Worm (Caenorhabditis elegans): ENCODE results near the gene clec-51.

The clec-51 gene

DNA sequence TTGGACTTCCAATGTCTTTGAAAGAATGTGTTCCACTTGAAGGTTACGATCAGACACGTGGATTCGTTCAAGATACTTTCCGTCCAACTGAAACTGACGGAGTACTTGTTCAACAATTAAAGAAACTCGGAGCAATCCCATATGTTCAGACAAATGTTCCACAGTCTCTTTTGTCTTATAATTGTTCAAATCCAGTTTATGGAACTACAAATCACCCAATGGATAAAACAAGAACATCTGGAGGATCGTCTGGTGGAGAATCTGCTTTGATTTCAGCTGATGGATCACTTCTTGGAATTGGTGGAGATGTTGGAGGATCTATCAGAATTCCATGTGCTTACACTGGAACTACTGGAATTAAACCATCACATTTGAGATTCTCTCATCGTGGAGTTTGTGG, 10.4 kb downstream of the clec-51 start:
- TF ChIP-seq unc-62 (GFP tag; optimal IDR thresholded peaks at IDR 0.05) (no peak), nhr-12 (tag; optimal IDR thresholded peaks at IDR 0.05) (no peak), mdl-1 (tag; optimal IDR thresholded peaks at IDR 0.05) (no peak), mml-1 (tag; optimal IDR thresholded peaks at IDR 0.05) (no peak), skn-1 (tag; optimal IDR thresholded peaks at IDR 0.05) (no peak), ZK546.5 (tag; optimal IDR thresholded peaks at IDR 0.05) (no peak), nhr-28 (tag; optimal IDR thresholded peaks at IDR 0.05) (no peak), jun-1 (tag; optimal IDR thresholded peaks at IDR 0.05) (no peak), nhr-77 (tag; optimal IDR thresholded peaks at IDR 0.05) (no peak), nhr-43 (tag; optimal IDR thresholded peaks at IDR 0.05; ENCODE audit: poor library complexity, severe bottlenecking) (no peak), fkh-2 (tag; optimal IDR thresholded peaks at IDR 0.05) (no peak)

DNA sequence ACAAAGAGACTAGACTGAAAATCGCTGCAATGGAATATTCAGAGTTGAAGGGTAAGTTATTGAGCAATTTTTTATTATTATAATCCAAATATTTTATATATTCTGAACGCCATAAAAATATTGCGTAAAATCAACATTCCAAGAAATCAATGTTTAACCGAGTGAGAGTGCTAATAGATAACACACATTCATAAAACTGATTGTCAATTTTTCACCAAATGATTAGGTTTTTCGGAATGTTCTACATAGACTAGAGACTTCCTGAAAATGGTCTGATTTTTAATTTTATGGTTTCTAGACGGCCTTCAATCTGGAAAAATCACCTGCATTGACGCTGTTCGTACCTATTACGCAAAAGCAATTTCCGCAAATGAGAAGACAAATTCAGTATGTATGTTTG, 10.9 kb downstream of the clec-51 start:
- TF ChIP-seq elt-2 (tag; optimal IDR thresholded peaks at IDR 0.05) (peak; percentile 54), fos-1 (tag; optimal IDR thresholded peaks at IDR 0.05) (no peak), aly-2 (tag; optimal IDR thresholded peaks at IDR 0.05) (no peak), pqm-1 (tag; optimal IDR thresholded peaks at IDR 0.05) (peak; percentile 57), ztf-4 (tag; optimal IDR thresholded peaks at IDR 0.05) (no peak)

DNA sequence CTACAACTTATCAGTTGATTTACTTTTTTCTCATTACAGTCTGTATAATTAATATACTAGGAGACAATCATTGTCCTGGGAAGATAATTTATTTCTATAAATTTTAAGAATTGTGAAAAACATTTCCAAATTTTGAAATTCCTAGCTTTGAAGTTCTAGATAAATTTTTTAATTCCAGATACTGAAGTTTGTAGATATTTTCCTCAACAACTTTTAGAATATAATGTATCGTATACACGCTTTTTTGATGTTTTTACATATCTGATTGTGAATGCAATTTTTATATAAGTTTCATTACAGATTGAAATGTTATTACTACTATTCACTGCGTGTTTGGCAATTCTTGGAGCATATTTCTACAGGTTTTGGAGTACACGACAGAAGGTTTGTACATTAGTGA, 11.5 kb downstream of the clec-51 start, which contains the start of gene faah-2:
Gene faah-2 (plus strand): TSS at position 301 of the 400 bp plus-strand sequence.
- no peak for TF ChIP-seq fos-1 (tag; optimal IDR thresholded peaks at IDR 0.05)
- TF ChIP-seq nhr-77 (tag; optimal IDR thresholded peaks at IDR 0.05), result no peak
- TF ChIP-seq ama-1 (optimal IDR thresholded peaks at IDR 0.05), result no peak
- TF ChIP-seq nhr-12 (tag; optimal IDR thresholded peaks at IDR 0.05), result no peak
- no peak for TF ChIP-seq daf-12 (tag; optimal IDR thresholded peaks at IDR 0.05)
- TF ChIP-seq elt-2 (tag; optimal IDR thresholded peaks at IDR 0.05), result no peak
- TF ChIP-seq sea-2 (GFP tag; optimal IDR thresholded peaks at IDR 0.05), result no peak
- TF ChIP-seq skn-1 (tag; optimal IDR thresholded peaks at IDR 0.05), result no peak
- TF ChIP-seq zag-1 (tag; optimal IDR thresholded peaks at IDR 0.05), result no peak
- TF ChIP-seq nhr-11 (tag; optimal IDR thresholded peaks at IDR 0.05), result no peak
- TF ChIP-seq nhr-76 (tag; optimal IDR thresholded peaks at IDR 0.05), result no peak

DNA sequence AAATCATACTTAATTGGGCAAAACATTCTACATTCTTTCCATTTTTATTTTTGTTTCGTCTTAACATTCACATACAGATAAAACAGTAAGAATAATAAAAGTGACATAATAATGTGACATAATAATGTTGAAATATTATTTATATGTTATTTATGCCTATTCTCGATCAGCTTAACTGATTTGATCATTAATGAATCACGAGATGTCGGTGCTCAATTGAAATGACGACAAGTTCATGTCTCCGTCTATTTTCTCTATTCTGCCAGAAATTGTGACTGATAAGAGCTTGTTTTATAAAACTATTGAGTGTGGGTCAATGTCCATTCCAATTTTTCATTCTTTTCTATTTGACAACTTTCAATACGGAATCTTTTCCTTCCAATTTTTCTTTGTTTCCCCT, 11.9 kb downstream of the clec-51 start:
- TF ChIP-seq jun-1 (tag; optimal IDR thresholded peaks at IDR 0.05), result peak; percentile 20
- no peak for TF ChIP-seq unc-39 (tag; optimal IDR thresholded peaks at IDR 0.05)
- no peak for TF ChIP-seq mml-1 (tag; optimal IDR thresholded peaks at IDR 0.05)
- TF ChIP-seq ZK546.5 (tag; optimal IDR thresholded peaks at IDR 0.05), result no peak
- TF ChIP-seq nfya-1 (tag; optimal IDR thresholded peaks at IDR 0.05; ENCODE audit: insufficient read depth), result no peak
- TF ChIP-seq egl-5 (tag; optimal IDR thresholded peaks at IDR 0.05), result no peak
- no peak for TF ChIP-seq nhr-12 (tag; optimal IDR thresholded peaks at IDR 0.05)
- TF ChIP-seq eor-1 (tag; optimal IDR thresholded peaks at IDR 0.05), result no peak
- no peak for TF ChIP-seq ceh-9 (tag; optimal IDR thresholded peaks at IDR 0.05)
- peak; percentile 46 for TF ChIP-seq pha-4 (tag; optimal IDR thresholded peaks at IDR 0.05)
- peak; percentile 92 for TF ChIP-seq elt-2 (tag; optimal IDR thresholded peaks at IDR 0.05)
- no peak for TF ChIP-seq egl-27 (tag; optimal IDR thresholded peaks at IDR 0.05)
- peak; percentile 95 for TF ChIP-seq pqm-1 (tag; optimal IDR thresholded peaks at IDR 0.05)
- TF ChIP-seq ceh-82 (tag; optimal IDR thresholded peaks at IDR 0.05), result no peak
- TF ChIP-seq ceh-28 (tag; optimal IDR thresholded peaks at IDR 0.05), result no peak

DNA sequence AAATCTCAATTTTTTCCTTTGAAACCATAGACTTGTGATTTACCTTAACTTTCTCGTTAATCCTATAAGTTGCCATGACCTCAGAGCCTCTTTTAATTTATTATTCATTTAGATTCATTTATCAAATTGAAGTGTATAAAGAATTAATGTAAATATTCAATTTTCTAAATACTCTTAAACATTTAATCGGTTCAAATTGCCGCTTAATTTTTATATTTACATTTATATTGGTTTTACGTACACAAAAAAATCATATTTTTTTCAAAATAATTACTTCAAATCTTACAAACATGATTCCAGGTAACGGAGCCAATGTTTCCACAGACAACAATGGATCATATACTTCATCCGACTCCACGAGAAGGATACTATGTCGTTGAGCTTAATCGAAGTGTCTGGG, 15.1 kb downstream of the clec-51 start, which contains the start of gene pmk-1:
Gene pmk-1 (plus strand): TSS at position 301 of the 400 bp plus-strand sequence.
- TF ChIP-seq pqm-1 (tag; optimal IDR thresholded peaks at IDR 0.05) (no peak), elt-2 (tag; optimal IDR thresholded peaks at IDR 0.05) (no peak)

DNA sequence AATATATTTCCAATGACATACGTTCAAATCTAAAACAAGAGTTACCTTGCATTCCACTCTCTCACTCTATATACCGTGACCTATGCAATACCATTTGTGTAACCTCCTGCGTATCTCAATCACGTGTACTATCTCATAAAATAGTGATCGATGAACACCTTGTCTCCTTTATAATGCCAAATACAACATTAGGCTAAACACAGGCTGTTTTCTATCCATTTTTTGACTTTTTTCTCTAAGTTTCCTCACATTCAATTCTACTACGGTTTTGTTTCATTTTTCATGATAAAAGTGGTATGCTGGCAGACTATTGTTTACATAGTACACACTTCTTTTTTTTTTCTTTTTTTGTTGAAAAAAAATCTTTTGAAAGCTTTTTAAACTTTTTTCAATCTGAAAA, 17.3 kb downstream of the clec-51 start:
- no peak for TF ChIP-seq nhr-77 (tag; optimal IDR thresholded peaks at IDR 0.05)
- TF ChIP-seq nhr-76 (tag; optimal IDR thresholded peaks at IDR 0.05), result no peak
- TF ChIP-seq nhr-11 (tag; optimal IDR thresholded peaks at IDR 0.05), result no peak
- no peak for TF ChIP-seq egl-5 (tag; optimal IDR thresholded peaks at IDR 0.05)
- TF ChIP-seq nhr-28 (tag; optimal IDR thresholded peaks at IDR 0.05), result no peak
- TF ChIP-seq nhr-67 (tag; optimal IDR thresholded peaks at IDR 0.05), result no peak
- TF ChIP-seq pha-4 (tag; optimal IDR thresholded peaks at IDR 0.05), result peak; percentile 92
- no peak for TF ChIP-seq fos-1 (tag; optimal IDR thresholded peaks at IDR 0.05)
- no peak for TF ChIP-seq lin-39 (tag; optimal IDR thresholded peaks at IDR 0.05)
- TF ChIP-seq unc-39 (tag; optimal IDR thresholded peaks at IDR 0.05), result no peak
- no peak for TF ChIP-seq sea-2 (GFP tag; optimal IDR thresholded peaks at IDR 0.05)
- TF ChIP-seq nhr-25 (tag; optimal IDR thresholded peaks at IDR 0.05), result peak; percentile 81
- no peak for TF ChIP-seq elt-1 (tag; optimal IDR thresholded peaks at IDR 0.05)
- no peak for TF ChIP-seq ztf-11 (tag; optimal IDR thresholded peaks at IDR 0.05)
- no peak for TF ChIP-seq nhr-237 (tag; optimal IDR thresholded peaks at IDR 0.05)
- no peak for TF ChIP-seq hmg-11 (tag; optimal IDR thresholded peaks at IDR 0.05)
- no peak for TF ChIP-seq ZK546.5 (tag; optimal IDR thresholded peaks at IDR 0.05)
- no peak for TF ChIP-seq ztf-4 (tag; optimal IDR thresholded peaks at IDR 0.05)
- TF ChIP-seq jun-1 (tag; optimal IDR thresholded peaks at IDR 0.05), result no peak
- TF ChIP-seq nhr-23 (tag; optimal IDR thresholded peaks at IDR 0.05), result peak; percentile 46
- no peak for TF ChIP-seq ama-1 (optimal IDR thresholded peaks at IDR 0.05)
- no peak for TF ChIP-seq skn-1 (tag; optimal IDR thresholded peaks at IDR 0.05)
- no peak for TF ChIP-seq tbx-2 (tag; optimal IDR thresholded peaks at IDR 0.05)
- TF ChIP-seq mml-1 (tag; optimal IDR thresholded peaks at IDR 0.05), result no peak
- TF ChIP-seq R02D3.7 (tag; optimal IDR thresholded peaks at IDR 0.05), result no peak
- TF ChIP-seq fkh-10 (GFP tag; optimal IDR thresholded peaks at IDR 0.05), result no peak
- TF ChIP-seq nfya-1 (tag; optimal IDR thresholded peaks at IDR 0.05; ENCODE audit: insufficient read depth), result peak; percentile 16
